Fruit fly (Drosophila melanogaster) whole organism, pupa: ENCODE results near the gene Idh3b.

Experiments
- CG14655 ChIP-seq: fragments of 200-800 bp; sonication (Bioruptor generic); optimal IDR thresholded peaks from 3 replicates; lab custom pipeline; 2017; ENCODE audit warnings: mild to moderate bottlenecking, missing biosample characterization, missing genetic modification reagents, missing genetic modification characterization
- CG15710 ChIP-seq: fragments of 200-800 bp; sonication (Bioruptor generic); optimal IDR thresholded peaks from 2 replicates; lab custom pipeline; 2018; ENCODE audit warnings: missing biosample characterization, mild to moderate bottlenecking, missing genetic modification characterization, moderate library complexity

- TF ChIP-seq CG15710 (tag; lab: Kevin White, UChicago) (no peak), CG14655 (no peak)
These were observed 34.0 kb upstream of the Idh3b start for dm6 chr3R:22053202-22053601.
